Worm (Caenorhabditis elegans) whole organism, L2 larva: ENCODE data around the gene B0310.1.

Source experiments
- blmp-1 ChIP-seq: sonication (generic microtip); optimal IDR thresholded peaks from 2 replicates; lab custom pipeline; 2017; ENCODE audit warnings: missing genetic modification characterization, mild to moderate bottlenecking, missing compliant biosample characterization, antibody characterized with exemption, moderate library complexity; ENCODE audit not compliant: insufficient read depth
- nhr-10 ChIP-seq: sonication (generic microtip); optimal IDR thresholded peaks from 2 replicates; lab custom pipeline; 2017; ENCODE audit warnings: missing biosample characterization, missing genetic modification characterization

ce11 chrX:529386-529785 is 36.4 kb downstream of the B0310.1 start:
- no peak for TF ChIP-seq nhr-10
- no peak for TF ChIP-seq blmp-1
